Fruit fly (Drosophila melanogaster) whole organism, prepupa: ENCODE results near the gene CG7101.

Experiments used
- Blimp-1 ChIP-seq: fragments of 200-800 bp; sonication (Bioruptor generic); optimal IDR thresholded peaks from 3 replicates; lab custom pipeline; 2017; ENCODE audit warnings: missing biosample characterization, missing genetic modification characterization, mild to moderate bottlenecking, moderate library complexity, missing genetic modification reagents
- CG10631 ChIP-seq: fragments of 200-800 bp; sonication (Bioruptor generic); optimal IDR thresholded peaks from 2 replicates; lab custom pipeline; 2016; ENCODE audit warnings: missing biosample characterization, missing genetic modification characterization
- CG10669 ChIP-seq: fragments of 200-800 bp; sonication (Bioruptor generic); optimal IDR thresholded peaks from 3 replicates; lab custom pipeline; 2018; ENCODE audit warnings: missing biosample characterization, mild to moderate bottlenecking, missing genetic modification characterization, moderate library complexity
- CG11762 ChIP-seq: fragments of 200-800 bp; sonication (Bioruptor generic); optimal IDR thresholded peaks from 3 replicates; lab custom pipeline; 2016; ENCODE audit warnings: missing biosample characterization, missing genetic modification characterization; ENCODE audit not compliant: insufficient read depth
- CG11902 ChIP-seq: fragments of 200-800 bp; sonication (Bioruptor generic); optimal IDR thresholded peaks from 3 replicates; lab custom pipeline; 2016; ENCODE audit warnings: missing biosample characterization, missing genetic modification characterization
- CG16779 ChIP-seq: fragments of 200-800 bp; sonication (Bioruptor generic); optimal IDR thresholded peaks from 3 replicates; lab custom pipeline; 2017; ENCODE audit warnings: missing biosample characterization, mild to moderate bottlenecking, missing genetic modification characterization
- CG3032 ChIP-seq: fragments of 200-800 bp; optimal IDR thresholded peaks from 2 replicates; lab custom pipeline; 2019; ENCODE audit warnings: missing biosample characterization, mild to moderate bottlenecking, missing genetic modification characterization, moderate library complexity
- CG31627 ChIP-seq: fragments of 200-800 bp; sonication (Bioruptor generic); optimal IDR thresholded peaks from 3 replicates; lab custom pipeline; 2016; ENCODE audit warnings: missing biosample characterization, missing genetic modification characterization
- CG32006 ChIP-seq: fragments of 200-800 bp; sonication (Bioruptor generic); optimal IDR thresholded peaks from 3 replicates; lab custom pipeline; 2017; ENCODE audit warnings: missing biosample characterization, mild to moderate bottlenecking, missing genetic modification characterization
- CG34406 ChIP-seq: fragments of 200-800 bp; sonication (Bioruptor generic); optimal IDR thresholded peaks from 3 replicates; lab custom pipeline; 2016; ENCODE audit warnings: missing biosample characterization, missing genetic modification characterization
- CG3919 ChIP-seq: fragments of 200-800 bp; sonication (Bioruptor generic); optimal IDR thresholded peaks from 3 replicates; lab custom pipeline; 2016; ENCODE audit warnings: missing biosample characterization, missing genetic modification characterization
- CG6276 ChIP-seq: fragments of 200-800 bp; sonication (Bioruptor generic); optimal IDR thresholded peaks from 2 replicates; lab custom pipeline; 2017; ENCODE audit warnings: missing biosample characterization, mild to moderate bottlenecking, missing genetic modification characterization
- CG6792 ChIP-seq: fragments of 200-800 bp; sonication (Bioruptor generic); optimal IDR thresholded peaks from 3 replicates; lab custom pipeline; 2016; ENCODE audit warnings: missing biosample characterization, missing genetic modification characterization
- CG6854 ChIP-seq: fragments of 200-800 bp; sonication (Bioruptor generic); optimal IDR thresholded peaks from 2 replicates; lab custom pipeline; 2017; ENCODE audit warnings: missing biosample characterization, mild to moderate bottlenecking, missing genetic modification characterization
- CG7368 ChIP-seq: fragments of 200-800 bp; sonication (Bioruptor generic); optimal IDR thresholded peaks from 3 replicates; lab custom pipeline; 2016; ENCODE audit warnings: missing biosample characterization, missing genetic modification characterization
- CG8119 ChIP-seq: fragments of 200-800 bp; sonication (Bioruptor generic); IDR thresholded peaks from 3 replicates; pipeline ENCODE4 v1.3.6; 2022; ENCODE audit warnings: missing biosample characterization, missing genetic modification characterization
- CG8319 ChIP-seq: fragments of 200-800 bp; sonication (Bioruptor generic); optimal IDR thresholded peaks from 3 replicates; lab custom pipeline; 2016; ENCODE audit warnings: missing biosample characterization, missing genetic modification characterization
- CG8632 ChIP-seq: fragments of 200-800 bp; sonication (Bioruptor generic); optimal IDR thresholded peaks from 3 replicates; lab custom pipeline; 2016; ENCODE audit warnings: missing biosample characterization, missing genetic modification characterization
- CG9139 ChIP-seq: fragments of 200-800 bp; sonication (Bioruptor generic); optimal IDR thresholded peaks from 3 replicates; lab custom pipeline; 2017; ENCODE audit warnings: missing biosample characterization, mild to moderate bottlenecking, missing genetic modification characterization
- Eip93F ChIP-seq: fragments of 200-800 bp; sonication (Bioruptor generic); optimal IDR thresholded peaks from 2 replicates; lab custom pipeline; 2016; ENCODE audit warnings: missing biosample characterization, mild to moderate bottlenecking, missing genetic modification characterization
- Ets96B ChIP-seq: fragments of 200-800 bp; optimal IDR thresholded peaks from 2 replicates; lab custom pipeline; 2019; ENCODE audit warnings: missing biosample characterization, mild to moderate bottlenecking, missing genetic modification characterization, moderate library complexity
- Gug ChIP-seq: fragments of 200-800 bp; sonication (Bioruptor generic); IDR thresholded peaks from 2 replicates; pipeline ENCODE4 v1.3.6; 2022; ENCODE audit warnings: missing biosample characterization, missing genetic modification characterization
- Hr38 ChIP-seq: sonication (Bioruptor generic); optimal IDR thresholded peaks from 2 replicates; lab custom pipeline; 2016; ENCODE audit warnings: missing biosample characterization, missing genetic modification characterization
- Hr39 ChIP-seq: fragments of 200-800 bp; sonication (Bioruptor generic); optimal IDR thresholded peaks from 2 replicates; lab custom pipeline; 2016; ENCODE audit warnings: missing biosample characterization, missing genetic modification characterization
- Hr4 ChIP-seq: fragments of 200-800 bp; sonication (Bioruptor generic); optimal IDR thresholded peaks from 3 replicates; lab custom pipeline; 2016; ENCODE audit warnings: missing biosample characterization, missing genetic modification characterization
- Lpt ChIP-seq: fragments of 200-800 bp; sonication (Bioruptor generic); optimal IDR thresholded peaks from 3 replicates; lab custom pipeline; 2016; ENCODE audit warnings: missing biosample characterization, missing genetic modification characterization
- Met ChIP-seq: fragments of 200-800 bp; sonication (Bioruptor generic); optimal IDR thresholded peaks from 3 replicates; lab custom pipeline; 2016; ENCODE audit warnings: missing biosample characterization, missing genetic modification characterization
- OdsH ChIP-seq: fragments of 200-800 bp; sonication (Bioruptor generic); optimal IDR thresholded peaks from 3 replicates; lab custom pipeline; 2016; ENCODE audit warnings: missing biosample characterization, missing genetic modification characterization
- Smox ChIP-seq: fragments of 200-800 bp; sonication (Bioruptor generic); optimal IDR thresholded peaks from 3 replicates; lab custom pipeline; 2016; ENCODE audit warnings: missing biosample characterization, missing genetic modification characterization
- Sox102F ChIP-seq: fragments of 200-800 bp; sonication (Bioruptor generic); optimal IDR thresholded peaks from 2 replicates; lab custom pipeline; 2016; ENCODE audit warnings: missing biosample characterization, mild to moderate bottlenecking, missing genetic modification characterization
- Sox14 ChIP-seq: fragments of 200-800 bp; sonication (Bioruptor generic); optimal IDR thresholded peaks from 3 replicates; lab custom pipeline; 2016; ENCODE audit warnings: missing biosample characterization, missing genetic modification characterization
- Sox15 ChIP-seq: fragments of 200-800 bp; sonication (Bioruptor generic); optimal IDR thresholded peaks from 3 replicates; lab custom pipeline; 2016; ENCODE audit warnings: missing biosample characterization, missing genetic modification characterization
- achi ChIP-seq: fragments of 200-800 bp; sonication (Bioruptor generic); optimal IDR thresholded peaks from 3 replicates; lab custom pipeline; 2016; ENCODE audit warnings: missing biosample characterization, missing genetic modification characterization
- cyc ChIP-seq: fragments of 200-800 bp; sonication (Bioruptor generic); optimal IDR thresholded peaks from 3 replicates; lab custom pipeline; 2016; ENCODE audit warnings: missing biosample characterization, missing genetic modification characterization
- dac ChIP-seq: fragments of 200-800 bp; sonication (Bioruptor generic); optimal IDR thresholded peaks from 2 replicates; lab custom pipeline; 2017; ENCODE audit warnings: missing biosample characterization, mild to moderate bottlenecking, missing genetic modification characterization
- dsx ChIP-seq: fragments of 200-800 bp; optimal IDR thresholded peaks from 3 replicates; lab custom pipeline; 2019; ENCODE audit warnings: missing biosample characterization, mild to moderate bottlenecking, missing genetic modification characterization, moderate library complexity; ENCODE audit not compliant: poor library complexity, severe bottlenecking
- eg ChIP-seq: fragments of 200-800 bp; sonication (Bioruptor generic); IDR thresholded peaks from 3 replicates; pipeline ENCODE4 v1.3.6; 2022; ENCODE audit warnings: missing biosample characterization, missing genetic modification characterization
- esn ChIP-seq: fragments of 200-800 bp; sonication (Bioruptor generic); optimal IDR thresholded peaks from 2 replicates; lab custom pipeline; 2016; ENCODE audit warnings: missing biosample characterization, mild to moderate bottlenecking, missing genetic modification characterization, moderate library complexity
- fd59A ChIP-seq: fragments of 200-800 bp; sonication (Bioruptor generic); optimal IDR thresholded peaks from 2 replicates; lab custom pipeline; 2017; ENCODE audit warnings: missing biosample characterization, mild to moderate bottlenecking, missing genetic modification characterization, missing genetic modification reagents
- fd85E ChIP-seq: fragments of 200-800 bp; sonication (Bioruptor generic); optimal IDR thresholded peaks from 3 replicates; lab custom pipeline; 2016; ENCODE audit warnings: missing biosample characterization, missing genetic modification characterization
- fkh ChIP-seq: fragments of 200-800 bp; sonication (Bioruptor generic); optimal IDR thresholded peaks from 3 replicates; lab custom pipeline; 2017; ENCODE audit warnings: missing biosample characterization, mild to moderate bottlenecking, missing genetic modification characterization, moderate library complexity
- lz ChIP-seq: fragments of 200-800 bp; sonication (Bioruptor generic); optimal IDR thresholded peaks from 3 replicates; lab custom pipeline; 2016; ENCODE audit warnings: missing biosample characterization, missing genetic modification characterization
- net ChIP-seq: fragments of 200-800 bp; sonication (Bioruptor generic); optimal IDR thresholded peaks from 3 replicates; lab custom pipeline; 2016; ENCODE audit warnings: missing biosample characterization, missing genetic modification characterization
- pdm3 ChIP-seq: fragments of 200-800 bp; sonication (Bioruptor generic); optimal IDR thresholded peaks from 3 replicates; lab custom pipeline; 2016; ENCODE audit warnings: missing biosample characterization, missing genetic modification characterization
- salr ChIP-seq, 2 experiments: fragments of 200-800 bp; sonication (Bioruptor generic); optimal IDR thresholded peaks; 3 replicates each; lab custom pipeline; 2016 to 2018; ENCODE audit warnings: missing biosample characterization in 2 of 2, missing genetic modification characterization in 2 of 2, mild to moderate bottlenecking in 1 of 2
- vri ChIP-seq: fragments of 200-800 bp; sonication (Bioruptor generic); optimal IDR thresholded peaks from 3 replicates; lab custom pipeline; 2016; ENCODE audit warnings: missing biosample characterization, mild to moderate bottlenecking, missing genetic modification characterization

The CG7101 gene

dm6 chrX:18843229-18844033 is 13.0 kb downstream of the CG7101 start, which contains the start of gene htk (continued):
- peak; percentile 73 for TF ChIP-seq lz (GFP tag; lab: Kevin White, UChicago)
- peak; percentile 7 for TF ChIP-seq CG6854 (GFP tag; lab: Kevin White, UChicago)
- TF ChIP-seq CG3919 (GFP tag; lab: Kevin White, UChicago) = peak; percentile 63
- peak in 1 of 2 experiments; percentile 49 for TF ChIP-seq salr (GFP tag; optimal IDR thresholded peaks at IDR 0.05; lab: Kevin White, UChicago)

DNA sequence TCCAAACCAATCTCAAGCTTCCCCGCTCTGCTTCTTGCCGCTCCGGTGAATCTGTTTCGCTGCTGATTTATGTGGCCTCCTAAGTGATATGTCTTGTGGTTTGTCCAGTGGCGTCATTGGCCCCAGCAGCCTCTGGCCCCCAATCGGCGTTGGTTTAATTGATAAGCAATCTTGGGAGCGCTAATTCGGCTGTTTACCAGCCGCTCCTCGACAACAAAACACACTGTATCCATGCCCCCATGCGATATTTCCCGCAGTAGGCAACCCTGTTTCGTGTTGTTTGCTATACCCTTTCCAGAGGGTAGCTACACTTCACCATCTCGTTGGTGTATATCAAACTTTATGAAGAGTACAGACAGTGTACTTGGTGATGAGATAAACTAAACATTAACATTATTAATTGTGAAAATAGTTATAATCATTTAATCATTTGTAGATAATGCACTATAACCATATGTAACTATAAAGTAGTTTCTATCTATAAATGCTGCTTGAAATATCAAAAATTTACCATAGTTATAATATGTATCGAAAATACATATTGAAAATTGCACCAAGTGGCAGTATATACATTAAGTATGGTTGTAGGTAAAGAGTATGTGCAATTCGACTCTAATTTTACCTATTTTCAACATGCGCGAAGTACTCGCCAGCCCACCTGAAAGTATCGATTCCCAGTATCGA is 18.1 kb downstream of the CG7101 start, which contains the start of gene shop:
Gene shop, minus strand, starts transcription at position 229 of the 684 bp plus-strand sequence.
- TF ChIP-seq fd85E (GFP tag; lab: Kevin White, UChicago) (peak; percentile 66), Hr39 (GFP tag; lab: Kevin White, UChicago) (peak; percentile 90), CG8319 (GFP tag; lab: Kevin White, UChicago) (peak; percentile 73), fd59A (GFP tag; lab: Kevin White, UChicago) (peak; percentile 81), Lpt (GFP tag; lab: Kevin White, UChicago) (peak; percentile 82), Gug (GFP tag; lab: Robert Waterston, UW) (peak; percentile 68), CG3032 (tag; lab: Kevin White, UChicago) (peak; percentile 85), CG3919 (GFP tag; lab: Kevin White, UChicago) (peak; percentile 87), Hr38 (GFP tag; lab: Kevin White, UChicago) (no peak), CG11762 (GFP tag; lab: Kevin White, UChicago) (peak; percentile 77), CG11902 (peak; percentile 83), CG6276 (GFP tag; lab: Kevin White, UChicago) (peak; percentile 84), CG10631 (GFP tag; lab: Kevin White, UChicago) (peak; percentile 90), CG34406 (peak; percentile 90), dsx (GFP tag; lab: Kevin White, UChicago) (peak; percentile 82), Sox102F (GFP tag; lab: Kevin White, UChicago) (peak; percentile 82), net (GFP tag; lab: Kevin White, UChicago) (peak; percentile 86), CG31627 (peak; percentile 87), OdsH (peak; percentile 88), fkh (GFP tag; lab: Kevin White, UChicago) (peak; percentile 83), Sox14 (GFP tag; lab: Kevin White, UChicago) (peak; percentile 86), Blimp-1 (GFP tag; lab: Kevin White, UChicago) (peak; percentile 73), CG16779 (tag; lab: Kevin White, UChicago) (no peak), Eip93F (GFP tag; lab: Kevin White, UChicago) (peak; percentile 4), cyc (peak; percentile 87), CG32006 (GFP tag; lab: Kevin White, UChicago) (peak; percentile 94), esn (GFP tag; lab: Kevin White, UChicago) (peak; percentile 92), pdm3 (peak; percentile 90), CG7368 (GFP tag; lab: Kevin White, UChicago) (peak; percentile 76), vri (peak; percentile 72), CG9139 (GFP tag; lab: Kevin White, UChicago) (peak; percentile 78), Smox (GFP tag; lab: Kevin White, UChicago) (peak; percentile 89), CG8632 (GFP tag; lab: Kevin White, UChicago) (peak; percentile 88), Met (GFP tag; lab: Kevin White, UChicago) (peak; percentile 86), CG6792 (GFP tag; lab: Kevin White, UChicago) (peak; percentile 85), CG10669 (GFP tag; lab: Kevin White, UChicago) (peak; percentile 87), achi (peak; percentile 88), CG6854 (GFP tag; lab: Kevin White, UChicago) (peak; percentile 58), Ets96B (peak; percentile 81), eg (GFP tag; lab: Robert Waterston, UW) (peak; percentile 70), dac (GFP tag; lab: Kevin White, UChicago) (peak; percentile 54), CG8119 (GFP tag; lab: Robert Waterston, UW) (peak; percentile 87), Hr4 (peak; percentile 87), Sox15 (GFP tag; lab: Kevin White, UChicago) (peak; percentile 83)
